Worm (Caenorhabditis elegans) whole organism, young adult: ENCODE results near the gene B0365.9.

Experiments used
- B0261.1 ChIP-seq: sonication (generic microtip); optimal IDR thresholded peaks from 2 replicates; lab custom pipeline; 2016; ENCODE audit warnings: mild to moderate bottlenecking, missing genetic modification characterization, moderate library complexity, missing compliant biosample characterization
- Y53G8AR.9 ChIP-seq: fragments of 200-800 bp; sonication (Bioruptor generic); conservative IDR thresholded peaks from 2 replicates; pipeline ENCODE4 v1.3.6; 2022; ENCODE audit warnings: missing genetic modification reagents, missing genetic modification characterization, missing compliant biosample characterization
- ama-1 ChIP-seq, 3 experiments: fragments of 150-350 bp in 1 of 3; sonication (generic microtip) in 2 of 3; optimal IDR thresholded peaks; 2 replicates each; lab custom pipeline; 2014 to 2018; ENCODE audit warnings: missing biosample characterization in 2 of 3, missing genetic modification characterization in 2 of 3, missing genetic modification reagents in 2 of 3
- nfya-1 ChIP-seq: sonication (generic microtip); optimal IDR thresholded peaks from 2 replicates; lab custom pipeline; 2017; ENCODE audit warnings: antibody characterized with exemption, missing compliant biosample characterization, missing genetic modification characterization, borderline replicate concordance; ENCODE audit not compliant: insufficient read depth
- nhr-80 ChIP-seq: sonication (generic microtip); optimal IDR thresholded peaks from 2 replicates; lab custom pipeline; 2016; ENCODE audit warnings: missing genetic modification characterization, missing compliant biosample characterization
- rcor-1 ChIP-seq: fragments of 200-800 bp; sonication (Bioruptor generic); IDR thresholded peaks from 2 replicates; pipeline ENCODE4 v1.3.6; 2022; ENCODE audit warnings: missing genetic modification reagents, missing genetic modification characterization, missing compliant biosample characterization
- unc-130 ChIP-seq: sonication (generic microtip); optimal IDR thresholded peaks from 2 replicates; lab custom pipeline; 2016; ENCODE audit warnings: missing genetic modification reagents, missing genetic modification characterization, missing compliant biosample characterization
- ztf-25 ChIP-seq: fragments of 200-800 bp; sonication (Bioruptor generic); IDR thresholded peaks from 2 replicates; pipeline ENCODE4 v1.3.6; 2022; ENCODE audit warnings: missing genetic modification reagents, missing genetic modification characterization, missing compliant biosample characterization

DNA sequence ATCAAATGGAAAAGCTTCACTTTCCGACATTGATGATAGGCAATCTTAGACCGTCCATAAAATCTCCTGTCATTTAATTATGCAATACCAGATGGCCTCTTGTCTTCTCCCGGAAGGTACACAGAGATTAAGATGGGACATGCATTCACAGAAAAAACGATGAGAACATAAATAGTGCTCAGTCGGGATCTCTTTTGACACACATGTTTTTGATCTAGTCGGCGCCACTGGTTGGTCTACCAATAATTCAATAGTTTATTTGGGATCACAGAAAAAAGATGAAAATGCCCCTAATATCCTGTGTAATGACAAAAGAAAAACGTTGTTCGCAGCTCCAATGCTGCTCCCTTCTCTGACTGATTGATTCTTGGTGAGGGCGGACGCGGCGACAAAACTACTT is 27.7 kb upstream of the B0365.9 start:
- TF ChIP-seq rcor-1 (GFP tag; lab: Robert Waterston, UW): no peak
- no peak for TF ChIP-seq ama-1 (optimal IDR thresholded peaks at IDR 0.05; lab: Kevin White, UChicago)
- TF ChIP-seq ama-1 (GFP tag; optimal IDR thresholded peaks at IDR 0.05; lab: Kevin White, UChicago): no peak
- no peak for TF ChIP-seq ztf-25 (GFP tag; lab: Robert Waterston, UW)
- TF ChIP-seq nfya-1 (tag; lab: Kevin White, UChicago): no peak
- TF ChIP-seq unc-130 (GFP tag; lab: Kevin White, UChicago): no peak
- no peak for TF ChIP-seq nhr-80 (tag; lab: Kevin White, UChicago)
- TF ChIP-seq B0261.1 (tag; lab: Kevin White, UChicago): no peak
- no peak for TF ChIP-seq Y53G8AR.9 (GFP tag; lab: Robert Waterston, UW)
